Worm (Caenorhabditis elegans) whole organism, midembryonic: ENCODE measurements around the gene F56A8.4.

ENCODE experiments used
- T22C8.4 ChIP-seq: fragments of 200-800 bp; sonication (Bioruptor generic); IDR thresholded peaks from 2 replicates; pipeline ENCODE4 v1.3.6; 2022; ENCODE audit warnings: missing genetic modification characterization, missing compliant biosample characterization
- cog-1 ChIP-seq: sonication (generic microtip); optimal IDR thresholded peaks from 2 replicates; lab custom pipeline; 2016; ENCODE audit warnings: missing genetic modification characterization, missing compliant biosample characterization
- flt-1 ChIP-seq: fragments of 200-800 bp; sonication (Bioruptor generic); IDR thresholded peaks from 2 replicates; pipeline ENCODE4 v1.3.6; 2022; ENCODE audit warnings: missing genetic modification characterization, missing compliant biosample characterization
- med-1 ChIP-seq: sonication (generic microtip); optimal IDR thresholded peaks from 2 replicates; lab custom pipeline; 2017; ENCODE audit warnings: missing genetic modification characterization, mild to moderate bottlenecking, missing compliant biosample characterization, antibody characterized with exemption, missing genetic modification reagents; ENCODE audit not compliant: insufficient read depth
- ref-1 ChIP-seq: fragments of 200-800 bp; sonication (Bioruptor generic); conservative IDR thresholded peaks from 2 replicates; pipeline ENCODE4 v1.3.6; 2022; ENCODE audit warnings: missing genetic modification reagents, missing genetic modification characterization, missing compliant biosample characterization
- ztf-23 ChIP-seq: fragments of 200-800 bp; sonication (Bioruptor generic); IDR thresholded peaks from 2 replicates; pipeline ENCODE4 v1.3.6; 2022; ENCODE audit warnings: missing genetic modification reagents, missing genetic modification characterization, missing compliant biosample characterization
- ztf-29 ChIP-seq: fragments of 200-800 bp; sonication (Bioruptor generic); IDR thresholded peaks from 2 replicates; pipeline ENCODE4 v1.3.6; 2022; ENCODE audit warnings: missing genetic modification reagents, missing genetic modification characterization, missing compliant biosample characterization

- TF ChIP-seq flt-1 (GFP tag; lab: Robert Waterston, UW) (no peak), cog-1 (tag; lab: Kevin White, UChicago) (no peak), ztf-29 (GFP tag; lab: Robert Waterston, UW) (no peak), ref-1 (GFP tag; lab: Robert Waterston, UW) (no peak), med-1 (GFP tag; lab: Kevin White, UChicago) (no peak), ztf-23 (GFP tag; lab: Robert Waterston, UW) (no peak), T22C8.4 (GFP tag; lab: Robert Waterston, UW) (no peak)
Measured at ce11 chrIII:13254178-13254725, 8.8 kb upstream of the F56A8.4 start, which contains the start of gene F56A8.9.
